Fruit fly (Drosophila melanogaster): Measurements from ENCODE around the gene yrt.

DNA sequence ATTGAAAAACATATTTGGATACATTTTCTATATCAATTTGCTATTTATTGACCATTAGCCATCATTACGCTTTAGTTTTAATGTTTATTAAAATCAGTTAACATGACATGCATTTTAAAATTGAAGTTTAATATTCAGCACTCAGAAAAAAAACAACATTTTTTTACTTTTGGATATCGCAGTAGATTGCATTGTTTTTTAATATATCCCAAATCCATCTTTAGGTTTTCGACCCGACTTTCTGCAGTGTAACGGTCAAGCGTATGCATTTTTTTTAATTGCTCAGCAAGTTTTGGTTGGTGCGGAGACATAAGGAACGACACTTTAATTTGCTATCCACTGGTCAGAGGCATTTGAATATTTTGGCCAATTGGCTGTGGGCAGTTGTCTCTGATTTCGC lies 22.1 kb downstream of the yrt start:
- TF ChIP-seq bab1 (GFP tag; optimal IDR thresholded peaks at IDR 0.05): no peak
- TF ChIP-seq CG14711 (tag; optimal IDR thresholded peaks at IDR 0.05): no peak
- no peak for TF ChIP-seq CG1620 (GFP tag; optimal IDR thresholded peaks at IDR 0.05)
- TF ChIP-seq kay (GFP tag; ENCODE audit: borderline replicate concordance): no peak
- TF ChIP-seq ovo (GFP tag; optimal IDR thresholded peaks at IDR 0.05): no peak
